Worm (Caenorhabditis elegans): ENCODE data around the gene cct-1.

ce11 chrII:8190455-8190854 is 5.2 kb downstream of the cct-1 start, which contains the start of gene T05C12.8:
- TF ChIP-seq mdl-1 (tag; optimal IDR thresholded peaks at IDR 0.05) (no peak), unc-98 (GFP tag; IDR thresholded peaks at IDR 0.05) (no peak), unc-62 (GFP tag; optimal IDR thresholded peaks at IDR 0.05) (no peak), ces-1 (GFP tag; optimal IDR thresholded peaks at IDR 0.05) (no peak), dsc-1 (tag; optimal IDR thresholded peaks at IDR 0.05) (no peak), sptf-1 (tag; optimal IDR thresholded peaks at IDR 0.05) (no peak), nhr-11 (tag; optimal IDR thresholded peaks at IDR 0.05) (no peak), ztf-11 (tag; optimal IDR thresholded peaks at IDR 0.05) (no peak), snpc-4 (tag; optimal IDR thresholded peaks at IDR 0.05) (no peak), unc-130 (tag; optimal IDR thresholded peaks at IDR 0.05) (no peak), ceh-82 (tag; optimal IDR thresholded peaks at IDR 0.05) (no peak), lin-39 (tag; optimal IDR thresholded peaks at IDR 0.05) (no peak), nhr-84 (tag; optimal IDR thresholded peaks at IDR 0.05) (no peak), jun-1 (tag; optimal IDR thresholded peaks at IDR 0.05) (no peak)

Data from whole organism, L1 larva.